Fruit fly (Drosophila melanogaster) whole organism, embryonic: ENCODE measurements around the gene Mfe2.

Experiments used
- Adf1 ChIP-seq: fragments of 200-800 bp; sonication (Bioruptor generic); IDR thresholded peaks from 2 replicates; pipeline ENCODE4 v1.3.6; 2022; ENCODE audit warnings: missing biosample characterization, missing genetic modification characterization
- Atf3 ChIP-seq: fragments of 200-800 bp; sonication (Bioruptor generic); optimal IDR thresholded peaks from 3 replicates; lab custom pipeline; 2016; ENCODE audit warnings: missing biosample characterization, missing genetic modification characterization
- CG10267 ChIP-seq: fragments of 200-800 bp; sonication (Bioruptor generic); optimal IDR thresholded peaks from 2 replicates; lab custom pipeline; 2018; ENCODE audit warnings: missing biosample characterization, mild to moderate bottlenecking, missing genetic modification characterization, moderate library complexity
- CG10274 ChIP-seq: fragments of 200-800 bp; sonication (Bioruptor generic); optimal IDR thresholded peaks from 3 replicates; lab custom pipeline; 2017; ENCODE audit warnings: missing biosample characterization, mild to moderate bottlenecking, missing genetic modification characterization
- CG12219 ChIP-seq: fragments of 200-800 bp; sonication (Bioruptor generic); optimal IDR thresholded peaks from 3 replicates; lab custom pipeline; 2018; ENCODE audit warnings: missing biosample characterization, mild to moderate bottlenecking, missing genetic modification characterization
- CG1233 ChIP-seq: fragments of 200-800 bp; sonication (Bioruptor generic); optimal IDR thresholded peaks from 4 replicates; lab custom pipeline; 2018; ENCODE audit warnings: missing biosample characterization, mild to moderate bottlenecking, missing genetic modification characterization
- CG12391 ChIP-seq: fragments of 200-800 bp; sonication (Bioruptor generic); optimal IDR thresholded peaks from 3 replicates; lab custom pipeline; 2018; ENCODE audit warnings: missing biosample characterization, mild to moderate bottlenecking, missing genetic modification characterization, moderate library complexity
- CG14050 ChIP-seq: fragments of 200-800 bp; sonication (Bioruptor generic); IDR thresholded peaks from 3 replicates; pipeline ENCODE4 v1.3.6; 2022; ENCODE audit warnings: missing biosample characterization, missing genetic modification characterization
- CG14965 ChIP-seq: fragments of 200-800 bp; sonication (Bioruptor generic); optimal IDR thresholded peaks from 2 replicates; lab custom pipeline; 2016; ENCODE audit warnings: missing biosample characterization, missing genetic modification characterization, borderline replicate concordance
- CG15696 ChIP-seq: fragments of 200-800 bp; sonication (Bioruptor generic); optimal IDR thresholded peaks from 2 replicates; lab custom pipeline; 2019; ENCODE audit warnings: missing biosample characterization, mild to moderate bottlenecking, missing genetic modification characterization, moderate library complexity
- CG17186 ChIP-seq: fragments of 200-800 bp; sonication (Bioruptor generic); optimal IDR thresholded peaks from 3 replicates; lab custom pipeline; 2017; ENCODE audit warnings: missing biosample characterization, missing genetic modification reagents, missing genetic modification characterization
- CG17361 ChIP-seq: fragments of 200-800 bp; sonication (Bioruptor generic); IDR thresholded peaks from 3 replicates; pipeline ENCODE4 v1.3.6; 2022; ENCODE audit warnings: missing biosample characterization, missing genetic modification characterization
- CG1832 ChIP-seq: fragments of 200-800 bp; sonication (Bioruptor generic); optimal IDR thresholded peaks from 2 replicates; lab custom pipeline; 2017; ENCODE audit warnings: missing biosample characterization, mild to moderate bottlenecking, missing genetic modification characterization, inconsistent platforms
- CG2129 ChIP-seq: fragments of 200-800 bp; sonication (Bioruptor generic); IDR thresholded peaks from 2 replicates; pipeline ENCODE4 v1.3.6; 2022; ENCODE audit warnings: missing biosample characterization, missing genetic modification characterization; ENCODE audit not compliant: partially characterized antibody
- CG3726 ChIP-seq: fragments of 200-800 bp; sonication (Bioruptor generic); IDR thresholded peaks from 3 replicates; pipeline ENCODE4, ENCODE4 v1.3.6; 2022; ENCODE audit warnings: missing biosample characterization, missing genetic modification characterization
- CG3838 ChIP-seq: fragments of 200-800 bp; sonication (Bioruptor generic); optimal IDR thresholded peaks from 3 replicates; lab custom pipeline; 2016; ENCODE audit warnings: missing biosample characterization, missing genetic modification characterization
- CG7271 ChIP-seq: fragments of 200-800 bp; sonication (Bioruptor generic); optimal IDR thresholded peaks from 2 replicates; lab custom pipeline; 2018; ENCODE audit warnings: missing biosample characterization, mild to moderate bottlenecking, missing genetic modification characterization, moderate library complexity
- CG8765 ChIP-seq: fragments of 200-800 bp; sonication (Bioruptor generic); IDR thresholded peaks from 2 replicates; pipeline ENCODE4 v1.3.6; 2022; ENCODE audit warnings: missing biosample characterization, missing genetic modification characterization
- CG8944 ChIP-seq: fragments of 200-800 bp; sonication (Bioruptor generic); optimal IDR thresholded peaks from 3 replicates; lab custom pipeline; 2016; ENCODE audit warnings: missing biosample characterization, missing genetic modification characterization
- CG9797 ChIP-seq: fragments of 200-800 bp; sonication (Bioruptor generic); optimal IDR thresholded peaks from 3 replicates; lab custom pipeline; 2018; ENCODE audit warnings: missing biosample characterization, mild to moderate bottlenecking, missing genetic modification characterization
- CG9817 ChIP-seq: fragments of 200-800 bp; sonication (Bioruptor generic); optimal IDR thresholded peaks from 2 replicates; lab custom pipeline; 2018; ENCODE audit warnings: missing biosample characterization, mild to moderate bottlenecking, missing genetic modification characterization, moderate library complexity
- Doc3 ChIP-seq: fragments of 200-800 bp; sonication (Bioruptor generic); IDR thresholded peaks from 3 replicates; pipeline ENCODE4 v1.3.6; 2022; ENCODE audit warnings: missing biosample characterization, missing genetic modification characterization; ENCODE audit not compliant: partially characterized antibody
- Drgx ChIP-seq: fragments of 200-800 bp; sonication (Bioruptor generic); IDR thresholded peaks from 2 replicates; pipeline ENCODE4 v1.3.6; 2022; ENCODE audit warnings: missing biosample characterization, missing genetic modification characterization
- Fer2 ChIP-seq: fragments of 200-800 bp; sonication (Bioruptor generic); optimal IDR thresholded peaks from 2 replicates; lab custom pipeline; 2018; ENCODE audit warnings: missing biosample characterization, mild to moderate bottlenecking, missing genetic modification characterization, moderate library complexity
- Myb ChIP-seq: fragments of 200-800 bp; sonication (Bioruptor generic); optimal IDR thresholded peaks from 2 replicates; lab custom pipeline; 2016; ENCODE audit warnings: missing biosample characterization, missing genetic modification characterization
- Nf-YB ChIP-seq: fragments of 200-800 bp; sonication (Bioruptor generic); optimal IDR thresholded peaks from 3 replicates; lab custom pipeline; 2019; ENCODE audit warnings: missing biosample characterization, mild to moderate bottlenecking, missing genetic modification characterization, moderate library complexity
- PHDP ChIP-seq: fragments of 200-800 bp; sonication (Bioruptor generic); optimal IDR thresholded peaks from 3 replicates; lab custom pipeline; 2018; ENCODE audit warnings: missing biosample characterization, mild to moderate bottlenecking, missing genetic modification characterization, moderate library complexity
- Pdp1 ChIP-seq, 2 experiments: fragments of 200-800 bp; sonication (Bioruptor generic); optimal IDR thresholded peaks; 3 replicates each; lab custom pipeline; 2016; ENCODE audit warnings: missing biosample characterization in 2 of 2, missing genetic modification characterization in 2 of 2, mild to moderate bottlenecking in 1 of 2, moderate library complexity in 1 of 2
- Ravus ChIP-seq: fragments of 200-800 bp; sonication (Bioruptor generic); IDR thresholded peaks from 2 replicates; pipeline ENCODE4 v1.3.6; 2022; ENCODE audit warnings: missing biosample characterization, missing genetic modification characterization
- Xbp1 ChIP-seq: fragments of 200-800 bp; sonication (Bioruptor generic); optimal IDR thresholded peaks from 3 replicates; lab custom pipeline; 2016; ENCODE audit warnings: missing biosample characterization, mild to moderate bottlenecking, missing genetic modification characterization
- cad ChIP-seq: fragments of >200 bp; optimal IDR thresholded peaks from 2 replicates; lab custom pipeline; 2017; ENCODE audit warnings: missing biosample characterization, missing genetic modification characterization
- chif ChIP-seq, 2 experiments: fragments of 200-800 bp; sonication (Bioruptor generic); optimal IDR thresholded peaks; 3 replicates each; lab custom pipeline; 2016; ENCODE audit warnings: missing biosample characterization in 2 of 2, missing genetic modification characterization in 2 of 2
- en ChIP-seq: fragments of 200-800 bp; sonication (Bioruptor generic); optimal IDR thresholded peaks from 2 replicates; lab custom pipeline; 2016; ENCODE audit warnings: missing biosample characterization, missing genetic modification characterization
- fd3F ChIP-seq: fragments of 200-800 bp; sonication (Bioruptor generic); optimal IDR thresholded peaks from 2 replicates; lab custom pipeline; 2018; ENCODE audit warnings: missing biosample characterization, mild to moderate bottlenecking, missing genetic modification characterization, moderate library complexity
- fru ChIP-seq: fragments of >200 bp; optimal IDR thresholded peaks from 2 replicates; lab custom pipeline; 2017
- gcm2 ChIP-seq: fragments of 200-800 bp; sonication (Bioruptor generic); optimal IDR thresholded peaks from 2 replicates; lab custom pipeline; 2016; ENCODE audit warnings: missing biosample characterization, missing genetic modification characterization
- gsb ChIP-seq: fragments of 200-800 bp; sonication (Bioruptor generic); IDR thresholded peaks from 2 replicates; pipeline ENCODE4 v1.3.6; 2022; ENCODE audit warnings: missing biosample characterization, missing genetic modification characterization
- jigr1 ChIP-seq: fragments of 200-800 bp; sonication (Bioruptor generic); IDR thresholded peaks from 3 replicates; pipeline ENCODE4 v1.3.6; 2022; ENCODE audit warnings: missing biosample characterization, missing genetic modification characterization
- kah ChIP-seq: fragments of 200-800 bp; sonication (Bioruptor generic); optimal IDR thresholded peaks from 2 replicates; lab custom pipeline; 2018; ENCODE audit warnings: missing biosample characterization, mild to moderate bottlenecking, missing genetic modification characterization
- mirr ChIP-seq: fragments of 200-800 bp; sonication (Bioruptor generic); optimal IDR thresholded peaks from 3 replicates; lab custom pipeline; 2018; ENCODE audit warnings: missing biosample characterization, mild to moderate bottlenecking, missing genetic modification characterization
- otp ChIP-seq: fragments of 200-800 bp; sonication (Bioruptor generic); IDR thresholded peaks from 3 replicates; pipeline ENCODE4, ENCODE4 v1.3.6; 2022; ENCODE audit warnings: missing biosample characterization, missing genetic modification characterization
- ranshi ChIP-seq: fragments of 200-800 bp; sonication (Bioruptor generic); IDR thresholded peaks from 2 replicates; pipeline ENCODE4 v1.3.6; 2022; ENCODE audit warnings: missing biosample characterization, missing genetic modification characterization
- rib ChIP-seq: fragments of 200-800 bp; sonication (Bioruptor generic); IDR thresholded peaks from 2 replicates; pipeline ENCODE4 v1.3.6; 2022; ENCODE audit warnings: missing biosample characterization, missing genetic modification characterization
- run ChIP-seq: fragments of 200-800 bp; sonication (Bioruptor generic); optimal IDR thresholded peaks from 3 replicates; lab custom pipeline; 2018; ENCODE audit warnings: missing biosample characterization, mild to moderate bottlenecking, missing genetic modification characterization
- sens-2 ChIP-seq: fragments of 200-800 bp; sonication (Bioruptor generic); IDR thresholded peaks from 2 replicates; pipeline ENCODE4 v1.3.6; 2022; ENCODE audit warnings: missing biosample characterization, missing genetic modification characterization
- sim ChIP-seq: fragments of 200-800 bp; sonication (Bioruptor generic); IDR thresholded peaks from 2 replicates; pipeline ENCODE4 v1.3.6; 2022; ENCODE audit warnings: missing biosample characterization, missing genetic modification characterization
- ttk ChIP-seq: fragments of 200-800 bp; sonication (Bioruptor generic); IDR thresholded peaks from 2 replicates; pipeline ENCODE4 v2.1.2; 2022; ENCODE audit warnings: missing biosample characterization, missing genetic modification characterization
- usp ChIP-seq: fragments of >200 bp; optimal IDR thresholded peaks from 2 replicates; lab custom pipeline; 2017; ENCODE audit warnings: missing biosample characterization, missing genetic modification characterization
- zen2 ChIP-seq: fragments of 200-800 bp; sonication (Bioruptor generic); IDR thresholded peaks from 3 replicates; pipeline ENCODE4 v1.3.6; 2022; ENCODE audit warnings: missing biosample characterization, missing genetic modification characterization; ENCODE audit not compliant: partially characterized antibody
- zfh1 ChIP-seq: fragments of 200-800 bp; sonication (Bioruptor generic); IDR thresholded peaks from 3 replicates; pipeline ENCODE4 v1.3.6; 2022; ENCODE audit warnings: missing biosample characterization, missing genetic modification characterization
- zfh2 ChIP-seq: fragments of 200-800 bp; sonication (Bioruptor generic); optimal IDR thresholded peaks from 2 replicates; lab custom pipeline; 2016; ENCODE audit warnings: missing biosample characterization, missing genetic modification characterization

Mfe2 gene

dm6 chrX:16263415-16263814 is 7.3 kb upstream of the Mfe2 start (continued):
- TF ChIP-seq CG12219 (peak; percentile 78), cad (GFP tag; lab: Kevin White, UChicago) (no peak), Atf3 (GFP tag; lab: Kevin White, UChicago) (peak; percentile 48), CG15696 (tag; lab: Kevin White, UChicago) (peak; percentile 67), sens-2 (peak; percentile 68), CG3838 (GFP tag; lab: Kevin White, UChicago) (no peak), CG12391 (tag; lab: Kevin White, UChicago) (peak; percentile 82), fd3F (GFP tag; lab: Kevin White, UChicago) (peak; percentile 71), Ravus (peak; percentile 42), jigr1 (GFP tag; lab: Robert Waterston, UW) (0 out of 3 replicates have a peak, but pooled peaks have one; percentile 47), fru (lab: Kevin White, UChicago) (no peak), CG10274 (GFP tag; lab: Kevin White, UChicago) (peak; percentile 31), CG9817 (peak; percentile 76), gcm2 (GFP tag; lab: Kevin White, UChicago) (peak; percentile 28), zfh1 (GFP tag; lab: Robert Waterston, UW) (peak; percentile 85), Nf-YB (GFP tag; lab: Kevin White, UChicago) (peak; percentile 50), Adf1 (peak; percentile 24; the same call in 1 of the 2 replicates), CG2129 (GFP tag; lab: Robert Waterston, UW) (no peak), Myb (GFP tag; lab: Kevin White, UChicago) (no peak), run (tag; lab: Kevin White, UChicago) (peak; percentile 66), gsb (peak; percentile 52), Xbp1 (GFP tag; lab: Kevin White, UChicago) (peak; percentile 78), ttk (GFP tag; lab: Robert Waterston, UW) (peak; percentile 76), kah (peak; percentile 32), CG1832 (GFP tag; lab: Kevin White, UChicago) (no peak), CG3726 (GFP tag; lab: Robert Waterston, UW) (peak; percentile 73; the same call in 2 of the 3 replicates), zfh2 (GFP tag; lab: Kevin White, UChicago) (peak; percentile 17), rib (GFP tag; lab: Robert Waterston, UW) (peak; percentile 30; the same call in 1 of the 2 replicates), CG17361 (GFP tag; lab: Robert Waterston, UW) (peak; percentile 72), Drgx (GFP tag; lab: Robert Waterston, UW) (peak; percentile 57), Doc3 (no peak), CG9797 (GFP tag; lab: Kevin White, UChicago) (no peak), ranshi (GFP tag; lab: Robert Waterston, UW) (peak; percentile 85), CG8944 (GFP tag; lab: Kevin White, UChicago) (peak; percentile 22), CG14965 (GFP tag; lab: Kevin White, UChicago) (no peak), CG7271 (tag; lab: Kevin White, UChicago) (peak; percentile 29), PHDP (peak; percentile 82), chif (GFP tag; optimal IDR thresholded peaks at IDR 0.05; lab: Kevin White, UChicago) (peak; percentile 40 to 69), zen2 (GFP tag; lab: Robert Waterston, UW) (no peak), otp (peak; percentile 77; the same call in 2 of the 3 replicates), mirr (GFP tag; lab: Kevin White, UChicago) (peak; percentile 35), CG17186 (GFP tag; lab: Kevin White, UChicago) (no peak), CG14050 (GFP tag; lab: Robert Waterston, UW) (peak; percentile 68), en (GFP tag; lab: Kevin White, UChicago) (no peak), Pdp1 (GFP tag; optimal IDR thresholded peaks at IDR 0.05; lab: Kevin White, UChicago) (peak; percentile 63 to 69), CG10267 (tag; lab: Kevin White, UChicago) (peak; percentile 78), CG1233 (GFP tag; lab: Kevin White, UChicago) (peak; percentile 72), Fer2 (tag; lab: Kevin White, UChicago) (peak; percentile 48), usp (no peak), CG8765 (GFP tag; lab: Robert Waterston, UW) (peak; percentile 76), sim (GFP tag; lab: Robert Waterston, UW) (0 out of 2 replicates have a peak, but pooled peaks have one; percentile 62)
